Fruit fly (Drosophila melanogaster): Measurements from ENCODE around the gene nAChRalpha6.

Gene nAChRalpha6

dm6 chr2L:9749745-9750144 is 136.3 kb downstream of the nAChRalpha6 start, which contains the start of gene Cyp4e3:
Gene Cyp4e3 (minus strand): TSS chr2L:9750071.
- TF ChIP-seq noc (tag; optimal IDR thresholded peaks at IDR 0.05), result no peak

- TF ChIP-seq noc (tag; optimal IDR thresholded peaks at IDR 0.05), result no peak
These were observed 139.5 kb downstream of the nAChRalpha6 start, which contains the start of gene Nckx30C for dm6 chr2L:9746236-9747225. Gene Nckx30C (minus strand): TSS chr2L:9746495.

dm6 chr2L:9744634-9745033 is 141.4 kb downstream of the nAChRalpha6 start:
- TF ChIP-seq noc (tag; optimal IDR thresholded peaks at IDR 0.05), result no peak

dm6 chr2L:9743823-9744222 is 142.2 kb downstream of the nAChRalpha6 start:
- TF ChIP-seq noc (tag; optimal IDR thresholded peaks at IDR 0.05), result no peak
